Fruit fly (Drosophila melanogaster) whole organism, embryonic: ENCODE measurements around the gene CG1024.
A peak's percentile ranks its signal among the peaks of the same experiment; 100 is the strongest.

Experiments used
- Atf-2 ChIP-seq: fragments of 200-800 bp; sonication (Bioruptor generic); optimal IDR thresholded peaks from 2 replicates; lab custom pipeline; 2016; ENCODE audit warnings: missing biosample characterization, missing genetic modification characterization
- CG10462 ChIP-seq: fragments of 200-800 bp; sonication (Bioruptor generic); optimal IDR thresholded peaks from 2 replicates; lab custom pipeline; 2016; ENCODE audit warnings: missing biosample characterization, missing genetic modification characterization
- CG10565 ChIP-seq: fragments of 200-800 bp; sonication (Bioruptor generic); optimal IDR thresholded peaks from 3 replicates; lab custom pipeline; 2016; ENCODE audit warnings: missing biosample characterization, mild to moderate bottlenecking, missing genetic modification characterization
- CG14965 ChIP-seq: fragments of 200-800 bp; sonication (Bioruptor generic); optimal IDR thresholded peaks from 2 replicates; lab custom pipeline; 2016; ENCODE audit warnings: missing biosample characterization, missing genetic modification characterization, borderline replicate concordance
- CG15601 ChIP-seq: fragments of 200-800 bp; sonication (Bioruptor generic); optimal IDR thresholded peaks from 3 replicates; lab custom pipeline; 2019; ENCODE audit warnings: missing biosample characterization, mild to moderate bottlenecking, missing genetic modification characterization, moderate library complexity
- CG16813 ChIP-seq: fragments of 200-800 bp; sonication (Bioruptor generic); IDR thresholded peaks from 3 replicates; pipeline ENCODE4 v1.3.6; 2022; ENCODE audit warnings: missing biosample characterization, missing genetic modification characterization; ENCODE audit not compliant: partially characterized antibody
- CG18262 ChIP-seq: fragments of 200-800 bp; optimal IDR thresholded peaks from 3 replicates; lab custom pipeline; 2019; ENCODE audit warnings: missing biosample characterization, mild to moderate bottlenecking, missing genetic modification characterization, moderate library complexity
- CG1832 ChIP-seq: fragments of 200-800 bp; sonication (Bioruptor generic); optimal IDR thresholded peaks from 2 replicates; lab custom pipeline; 2017; ENCODE audit warnings: missing biosample characterization, mild to moderate bottlenecking, missing genetic modification characterization, inconsistent platforms
- CG2120 ChIP-seq: fragments of 200-800 bp; sonication (Bioruptor generic); optimal IDR thresholded peaks from 3 replicates; lab custom pipeline; 2016; ENCODE audit warnings: missing biosample characterization, missing genetic modification characterization
- CG3163 ChIP-seq: fragments of 200-800 bp; sonication (Bioruptor generic); optimal IDR thresholded peaks from 3 replicates; lab custom pipeline; 2016; ENCODE audit warnings: missing biosample characterization, missing genetic modification characterization
- CG32772 ChIP-seq: fragments of 200-800 bp; sonication (Bioruptor generic); IDR thresholded peaks from 2 replicates; pipeline ENCODE4 v1.3.6; 2022; ENCODE audit warnings: missing biosample characterization, missing genetic modification characterization
- CG43689 ChIP-seq: fragments of 200-800 bp; sonication (Bioruptor generic); IDR thresholded peaks from 2 replicates; pipeline ENCODE4 v1.3.6; 2022; ENCODE audit warnings: missing biosample characterization, missing genetic modification characterization
- CG7556 ChIP-seq: fragments of 200-800 bp; sonication (Bioruptor generic); optimal IDR thresholded peaks from 2 replicates; lab custom pipeline; 2017; ENCODE audit warnings: missing biosample characterization, mild to moderate bottlenecking, missing genetic modification characterization
- CG8478 ChIP-seq: fragments of >200 bp; optimal IDR thresholded peaks from 2 replicates; lab custom pipeline; 2018
- Chrac-16 ChIP-seq: fragments of 200-800 bp; sonication (Bioruptor generic); optimal IDR thresholded peaks from 3 replicates; lab custom pipeline; 2016; ENCODE audit warnings: missing biosample characterization, missing genetic modification characterization
- Dip2 ChIP-seq: fragments of 200-800 bp; sonication (Bioruptor generic); IDR thresholded peaks from 2 replicates; pipeline ENCODE4 v1.3.6; 2022; ENCODE audit warnings: missing biosample characterization, missing genetic modification characterization
- Dp ChIP-seq: fragments of 200-800 bp; sonication (Bioruptor generic); optimal IDR thresholded peaks from 2 replicates; lab custom pipeline; 2018; ENCODE audit warnings: missing biosample characterization, mild to moderate bottlenecking, missing genetic modification characterization, moderate library complexity
- ERR ChIP-seq: fragments of 200-800 bp; sonication (Bioruptor generic); optimal IDR thresholded peaks from 2 replicates; lab custom pipeline; 2016; ENCODE audit warnings: missing biosample characterization, missing genetic modification characterization
- Fer1 ChIP-seq: fragments of 200-800 bp; sonication (Bioruptor generic); optimal IDR thresholded peaks from 2 replicates; lab custom pipeline; 2017; ENCODE audit warnings: missing biosample characterization, mild to moderate bottlenecking, missing genetic modification characterization
- Kr ChIP-seq: fragments of 200-800 bp; sonication (Bioruptor generic); optimal IDR thresholded peaks from 2 replicates; lab custom pipeline; 2017; ENCODE audit warnings: missing biosample characterization, mild to moderate bottlenecking, missing genetic modification characterization
- NfI ChIP-seq: fragments of 200-800 bp; sonication (Bioruptor generic); optimal IDR thresholded peaks from 3 replicates; lab custom pipeline; 2018; ENCODE audit warnings: missing biosample characterization, mild to moderate bottlenecking, missing genetic modification characterization, moderate library complexity
- Oaz ChIP-seq: fragments of 200-800 bp; sonication (Bioruptor generic); IDR thresholded peaks from 2 replicates; pipeline ENCODE4 v1.3.6; 2022; ENCODE audit warnings: missing biosample characterization, missing genetic modification characterization
- Rx ChIP-seq: fragments of 200-800 bp; sonication (Bioruptor generic); IDR thresholded peaks from 2 replicates; pipeline ENCODE4 v1.3.6; 2022; ENCODE audit warnings: missing biosample characterization, missing genetic modification characterization
- TFAM ChIP-seq: fragments of 200-800 bp; sonication (Bioruptor generic); optimal IDR thresholded peaks from 2 replicates; lab custom pipeline; 2017; ENCODE audit warnings: missing biosample characterization, missing genetic modification characterization, inconsistent platforms
- Trl ChIP-seq, 3 experiments: fragments of >200 bp in 2 of 3; fragments of 200-800 bp in 1 of 3; sonication (Bioruptor generic) in 1 of 3; optimal IDR thresholded peaks; 2 replicates in 1 of 3; 3 replicates in 2 of 3; lab custom pipeline; 2016 to 2017; ENCODE audit warnings: missing biosample characterization in 1 of 3, missing genetic modification characterization in 1 of 3
- bcd ChIP-seq: fragments of 200-800 bp; sonication (Bioruptor generic); optimal IDR thresholded peaks from 2 replicates; lab custom pipeline; 2017; ENCODE audit warnings: missing biosample characterization, mild to moderate bottlenecking, missing genetic modification characterization
- cad ChIP-seq: fragments of >200 bp; optimal IDR thresholded peaks from 2 replicates; lab custom pipeline; 2017; ENCODE audit warnings: missing biosample characterization, missing genetic modification characterization
- chif ChIP-seq, 2 experiments: fragments of 200-800 bp; sonication (Bioruptor generic); optimal IDR thresholded peaks; 3 replicates each; lab custom pipeline; 2016; ENCODE audit warnings: missing biosample characterization in 2 of 2, missing genetic modification characterization in 2 of 2
- ci ChIP-seq: fragments of 200-800 bp; sonication (Bioruptor generic); IDR thresholded peaks from 3 replicates; pipeline ENCODE4 v1.3.6; 2022; ENCODE audit warnings: missing biosample characterization, missing genetic modification characterization
- crol ChIP-seq: fragments of 200-800 bp; sonication (Bioruptor generic); IDR thresholded peaks from 2 replicates; pipeline ENCODE4 v1.3.6; 2022; ENCODE audit warnings: missing biosample characterization, missing genetic modification characterization
- danr ChIP-seq: fragments of 200-800 bp; sonication (Bioruptor generic); IDR thresholded peaks from 2 replicates; pipeline ENCODE4 v1.3.6; 2022; ENCODE audit warnings: missing biosample characterization, missing genetic modification characterization
- dpn ChIP-seq, 2 experiments: fragments of 200-800 bp; sonication (Bioruptor generic); optimal IDR thresholded peaks; 3 replicates each; lab custom pipeline; 2016; ENCODE audit warnings: missing biosample characterization in 2 of 2, missing genetic modification characterization in 2 of 2
- ems ChIP-seq: fragments of 200-800 bp; sonication (Bioruptor generic); optimal IDR thresholded peaks from 3 replicates; lab custom pipeline; 2016; ENCODE audit warnings: missing biosample characterization, missing genetic modification characterization
- en ChIP-seq: fragments of 200-800 bp; sonication (Bioruptor generic); optimal IDR thresholded peaks from 2 replicates; lab custom pipeline; 2016; ENCODE audit warnings: missing biosample characterization, missing genetic modification characterization
- fd3F ChIP-seq: fragments of 200-800 bp; sonication (Bioruptor generic); optimal IDR thresholded peaks from 2 replicates; lab custom pipeline; 2018; ENCODE audit warnings: missing biosample characterization, mild to moderate bottlenecking, missing genetic modification characterization, moderate library complexity
- gcm2 ChIP-seq: fragments of 200-800 bp; sonication (Bioruptor generic); optimal IDR thresholded peaks from 2 replicates; lab custom pipeline; 2016; ENCODE audit warnings: missing biosample characterization, missing genetic modification characterization
- hbn ChIP-seq: fragments of 200-800 bp; sonication (Bioruptor generic); IDR thresholded peaks from 2 replicates; pipeline ENCODE4 v1.3.6; 2022; ENCODE audit warnings: missing biosample characterization, missing genetic modification characterization; ENCODE audit not compliant: partially characterized antibody
- insv ChIP-seq, 2 experiments: fragments of 200-800 bp; sonication (Bioruptor generic); optimal IDR thresholded peaks; 3 replicates each; lab custom pipeline; 2016 to 2018; ENCODE audit warnings: missing biosample characterization in 2 of 2, missing genetic modification characterization in 2 of 2
- ken ChIP-seq: fragments of 200-800 bp; sonication (Bioruptor generic); IDR thresholded peaks from 3 replicates; pipeline ENCODE4 v1.3.6; 2022; ENCODE audit warnings: missing biosample characterization, missing genetic modification characterization
- lmd ChIP-seq: fragments of 200-800 bp; sonication (Bioruptor generic); IDR thresholded peaks from 2 replicates; pipeline ENCODE4 v1.3.6; 2022; ENCODE audit warnings: missing biosample characterization, missing genetic modification characterization
- mld ChIP-seq: fragments of 200-800 bp; sonication (Bioruptor generic); IDR thresholded peaks from 3 replicates; pipeline ENCODE4 v1.3.6; 2022; ENCODE audit warnings: missing biosample characterization, missing genetic modification characterization; ENCODE audit not compliant: partially characterized antibody
- nau ChIP-seq: fragments of 200-800 bp; sonication (Bioruptor generic); optimal IDR thresholded peaks from 3 replicates; lab custom pipeline; 2017; ENCODE audit warnings: missing biosample characterization, mild to moderate bottlenecking, missing genetic modification characterization, missing genetic modification reagents
- pho ChIP-seq: fragments of 200-800 bp; sonication (Bioruptor generic); optimal IDR thresholded peaks from 2 replicates; lab custom pipeline; 2016; ENCODE audit warnings: missing biosample characterization, missing genetic modification characterization
- slbo ChIP-seq: fragments of 200-800 bp; sonication (Bioruptor generic); IDR thresholded peaks from 2 replicates; pipeline ENCODE4 v1.3.6; 2022; ENCODE audit warnings: missing biosample characterization, missing genetic modification characterization
- ssp ChIP-seq: fragments of 200-800 bp; sonication (Bioruptor generic); IDR thresholded peaks from 2 replicates; pipeline ENCODE4 v1.3.6; 2022; ENCODE audit warnings: missing biosample characterization, missing genetic modification characterization
- tll ChIP-seq, 2 experiments: fragments of 200-800 bp in 1 of 2; fragments of >200 bp in 1 of 2; sonication (Bioruptor generic) in 1 of 2; optimal IDR thresholded peaks; 2 replicates each; lab custom pipeline; 2017 to 2019; ENCODE audit warnings: missing biosample characterization in 2 of 2, missing genetic modification characterization in 2 of 2, mild to moderate bottlenecking in 1 of 2, moderate library complexity in 1 of 2
- unpg ChIP-seq: fragments of 200-800 bp; sonication (Bioruptor generic); optimal IDR thresholded peaks from 3 replicates; lab custom pipeline; 2018; ENCODE audit warnings: missing biosample characterization, mild to moderate bottlenecking, missing genetic modification characterization, moderate library complexity
- vvl ChIP-seq: fragments of 200-800 bp; sonication (Bioruptor generic); IDR thresholded peaks from 2 replicates; pipeline ENCODE4 v1.3.6; 2022; ENCODE audit warnings: missing biosample characterization, missing genetic modification characterization
- zf30C ChIP-seq: fragments of 200-800 bp; sonication (Bioruptor generic); optimal IDR thresholded peaks from 3 replicates; lab custom pipeline; 2018; ENCODE audit warnings: missing biosample characterization, mild to moderate bottlenecking, missing genetic modification characterization

CG1024 gene

DNA sequence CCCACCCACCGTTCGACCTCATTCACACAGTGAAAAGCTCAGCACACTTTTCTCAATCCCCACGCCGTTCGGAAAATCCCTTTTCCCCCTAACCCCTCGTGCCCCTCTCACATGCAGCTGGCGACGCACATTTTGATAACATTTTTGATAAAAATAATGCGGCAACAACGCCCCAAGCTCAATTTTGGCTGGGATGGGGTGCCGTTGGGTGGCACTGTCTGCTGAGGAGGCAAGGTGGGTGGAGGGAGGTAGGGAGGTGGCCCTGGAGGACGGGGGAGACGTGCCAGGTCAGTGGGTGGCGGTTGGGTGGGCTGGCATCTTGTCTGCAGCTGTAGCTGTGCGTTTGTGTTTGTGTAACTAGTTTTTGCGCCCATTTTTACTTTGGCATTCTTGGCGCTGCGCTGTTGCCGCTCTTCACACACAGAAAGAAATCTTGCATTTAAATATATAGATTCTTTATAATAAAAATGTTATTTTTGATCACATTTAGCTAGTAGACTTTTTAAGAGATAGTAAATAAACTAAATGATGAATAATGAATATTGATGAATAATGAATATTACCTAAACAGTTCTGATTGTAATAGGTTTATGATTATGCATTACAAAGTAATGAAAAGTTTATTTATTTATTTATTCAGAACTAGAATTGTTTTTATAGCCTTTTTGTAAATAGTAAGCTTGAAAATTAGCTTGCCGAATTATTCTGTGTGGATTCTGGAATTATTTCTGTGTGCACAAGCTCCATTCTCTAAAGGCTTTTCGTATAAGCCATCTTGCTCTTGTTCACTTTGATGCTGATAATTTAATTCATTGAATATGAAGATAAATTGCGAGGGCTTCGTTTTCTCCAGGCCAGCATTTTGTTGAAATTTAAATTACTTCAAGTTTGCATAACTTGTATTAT, 34.6 kb upstream of the CG1024 start (continued):
- TF ChIP-seq pho (GFP tag; lab: Kevin White, UChicago) (no peak), CG18262 (peak; percentile 45), bcd (GFP tag; lab: Kevin White, UChicago) (peak; percentile 21), ci (GFP tag; lab: Robert Waterston, UW) (peak; percentile 76), CG1832 (GFP tag; lab: Kevin White, UChicago) (no peak), CG2120 (GFP tag; lab: Kevin White, UChicago) (peak; percentile 7), zf30C (GFP tag; lab: Kevin White, UChicago) (no peak), CG3163 (GFP tag; lab: Kevin White, UChicago) (no peak), CG10462 (GFP tag; lab: Kevin White, UChicago) (no peak), danr (no peak), NfI (GFP tag; lab: Kevin White, UChicago) (no peak), en (GFP tag; lab: Kevin White, UChicago) (no peak), Fer1 (GFP tag; lab: Kevin White, UChicago) (peak; percentile 9), insv (GFP tag; optimal IDR thresholded peaks at IDR 0.05; lab: Kevin White, UChicago) (no peak), dpn (GFP tag; optimal IDR thresholded peaks at IDR 0.05; lab: Kevin White, UChicago) (no peak), CG16813 (no peak), CG7556 (GFP tag; lab: Kevin White, UChicago) (peak; percentile 76), vvl (GFP tag; lab: Robert Waterston, UW) (peak; percentile 35; the same call in 1 of the 2 replicates), lmd (GFP tag; lab: Robert Waterston, UW) (0 out of 2 replicates have a peak, but pooled peaks have one; percentile 33), ems (GFP tag; lab: Kevin White, UChicago) (no peak), fd3F (no peak), CG15601 (tag; lab: Kevin White, UChicago) (no peak), slbo (GFP tag; lab: Robert Waterston, UW) (0 out of 2 replicates have a peak, but pooled peaks have one; percentile 42), ERR (no peak), ssp (0 out of 2 replicates have a peak, but pooled peaks have one; percentile 13), CG43689 (GFP tag; lab: Robert Waterston, UW) (no peak), Dip2 (GFP tag; lab: Robert Waterston, UW) (no peak), cad (GFP tag; lab: Kevin White, UChicago) (no peak), Trl (optimal IDR thresholded peaks at IDR 0.05; lab: Kevin White, UChicago) (no peak), Trl (GFP tag; optimal IDR thresholded peaks at IDR 0.05; lab: Kevin White, UChicago) (no peak), Chrac-16 (no peak), tll (GFP tag; optimal IDR thresholded peaks at IDR 0.05; lab: Kevin White, UChicago) (no peak), crol (GFP tag; lab: Robert Waterston, UW) (peak; percentile 98), unpg (GFP tag; lab: Kevin White, UChicago) (peak; percentile 56), mld (GFP tag; lab: Robert Waterston, UW) (no peak), Atf-2 (GFP tag; lab: Kevin White, UChicago) (no peak), Rx (GFP tag; lab: Robert Waterston, UW) (no peak), CG10565 (GFP tag; lab: Kevin White, UChicago) (no peak), CG14965 (no peak), hbn (no peak), TFAM (no peak), CG32772 (GFP tag; lab: Robert Waterston, UW) (0 out of 2 replicates have a peak, but pooled peaks have one; percentile 14), gcm2 (GFP tag; lab: Kevin White, UChicago) (no peak), Kr (GFP tag; lab: Kevin White, UChicago) (no peak), chif (GFP tag; optimal IDR thresholded peaks at IDR 0.05; lab: Kevin White, UChicago) (no peak), Dp (no peak), CG8478 (lab: Kevin White, UChicago) (no peak), Oaz (no peak), nau (peak; percentile 53), ken (GFP tag; lab: Robert Waterston, UW) (no peak)
